Fruit fly (Drosophila melanogaster) whole organism, pupa: ENCODE measurements around the gene mRpS31.

Experiments used
- CG14655 ChIP-seq: fragments of 200-800 bp; sonication (Bioruptor generic); optimal IDR thresholded peaks from 3 replicates; lab custom pipeline; 2017; ENCODE audit warnings: mild to moderate bottlenecking, missing biosample characterization, missing genetic modification reagents, missing genetic modification characterization
- CG17806 ChIP-seq: fragments of 200-800 bp; sonication (Bioruptor generic); optimal IDR thresholded peaks from 2 replicates; lab custom pipeline; 2018; ENCODE audit warnings: missing biosample characterization, mild to moderate bottlenecking, missing genetic modification characterization, moderate library complexity
- CG32121 ChIP-seq: fragments of 200-800 bp; sonication (Bioruptor generic); IDR thresholded peaks from 2 replicates; pipeline ENCODE4 v1.3.6; 2022; ENCODE audit warnings: missing biosample characterization, missing genetic modification characterization
- CG34367 ChIP-seq: fragments of 200-800 bp; sonication (Bioruptor generic); optimal IDR thresholded peaks from 2 replicates; lab custom pipeline; 2018; ENCODE audit warnings: missing biosample characterization, mild to moderate bottlenecking, missing genetic modification characterization
- CG8159 ChIP-seq: fragments of 200-800 bp; sonication (Bioruptor generic); optimal IDR thresholded peaks from 3 replicates; lab custom pipeline; 2018; ENCODE audit warnings: missing biosample characterization, mild to moderate bottlenecking, missing genetic modification characterization, moderate library complexity
- Pif1A ChIP-seq: fragments of 200-800 bp; sonication (Bioruptor generic); optimal IDR thresholded peaks from 3 replicates; lab custom pipeline; 2016; ENCODE audit warnings: missing biosample characterization, missing genetic modification characterization
- Pif1B ChIP-seq: fragments of 200-800 bp; sonication (Bioruptor generic); optimal IDR thresholded peaks from 3 replicates; lab custom pipeline; 2016; ENCODE audit warnings: missing biosample characterization, missing genetic modification characterization
- fd96Ca ChIP-seq: fragments of 200-800 bp; sonication (Bioruptor generic); IDR thresholded peaks from 3 replicates; pipeline ENCODE4 v1.3.6; 2022; ENCODE audit warnings: missing biosample characterization, missing genetic modification characterization
- rn ChIP-seq: fragments of 200-800 bp; sonication (Bioruptor generic); IDR thresholded peaks from 2 replicates; pipeline ENCODE4 v1.3.6; 2022; ENCODE audit warnings: missing biosample characterization, missing genetic modification characterization

dm6 chr3L:16026065-16026789, 21.2 kb downstream of the mRpS31 start:
- TF ChIP-seq CG8159 (no peak), rn (GFP tag; lab: Robert Waterston, UW) (no peak), Pif1B (GFP tag; lab: Kevin White, UChicago) (peak; percentile 32), fd96Ca (peak; percentile 54; the same call in 2 of the 3 replicates), CG14655 (GFP tag; lab: Kevin White, UChicago) (peak; percentile 35), Pif1A (GFP tag; lab: Kevin White, UChicago) (peak; percentile 50), CG32121 (GFP tag; lab: Robert Waterston, UW) (no peak), CG17806 (tag; lab: Kevin White, UChicago) (no peak), CG34367 (peak; percentile 7)
